Worm (Caenorhabditis elegans) whole organism, midembryonic: Measurements from ENCODE around the gene math-5.
"Not testable (repeated sequence)": the region's sequence is repeated elsewhere in the genome, so short reads cannot be mapped to it uniquely, and the experiment has no call there.

Source experiments
- T22C8.4 ChIP-seq: fragments of 200-800 bp; sonication (Bioruptor generic); IDR thresholded peaks from 2 replicates; pipeline ENCODE4 v1.3.6; 2022; ENCODE audit warnings: missing genetic modification characterization, missing compliant biosample characterization
- cog-1 ChIP-seq: sonication (generic microtip); optimal IDR thresholded peaks from 2 replicates; lab custom pipeline; 2016; ENCODE audit warnings: missing genetic modification characterization, missing compliant biosample characterization
- flt-1 ChIP-seq: fragments of 200-800 bp; sonication (Bioruptor generic); IDR thresholded peaks from 2 replicates; pipeline ENCODE4 v1.3.6; 2022; ENCODE audit warnings: missing genetic modification characterization, missing compliant biosample characterization
- klf-2 ChIP-seq: fragments of 200-800 bp; sonication (Bioruptor generic); conservative IDR thresholded peaks from 2 replicates; pipeline ENCODE4 v1.3.6; 2022; ENCODE audit warnings: missing genetic modification reagents, missing genetic modification characterization, missing compliant biosample characterization
- med-1 ChIP-seq: sonication (generic microtip); optimal IDR thresholded peaks from 2 replicates; lab custom pipeline; 2017; ENCODE audit warnings: missing genetic modification characterization, mild to moderate bottlenecking, missing compliant biosample characterization, antibody characterized with exemption, missing genetic modification reagents; ENCODE audit not compliant: insufficient read depth
- ref-1 ChIP-seq: fragments of 200-800 bp; sonication (Bioruptor generic); conservative IDR thresholded peaks from 2 replicates; pipeline ENCODE4 v1.3.6; 2022; ENCODE audit warnings: missing genetic modification reagents, missing genetic modification characterization, missing compliant biosample characterization
- tab-1 ChIP-seq: fragments of 200-800 bp; sonication (Bioruptor generic); IDR thresholded peaks from 2 replicates; pipeline ENCODE4 v1.3.6; 2022; ENCODE audit warnings: missing genetic modification characterization, missing compliant biosample characterization
- ztf-23 ChIP-seq: fragments of 200-800 bp; sonication (Bioruptor generic); IDR thresholded peaks from 2 replicates; pipeline ENCODE4 v1.3.6; 2022; ENCODE audit warnings: missing genetic modification reagents, missing genetic modification characterization, missing compliant biosample characterization
- ztf-29 ChIP-seq: fragments of 200-800 bp; sonication (Bioruptor generic); IDR thresholded peaks from 2 replicates; pipeline ENCODE4 v1.3.6; 2022; ENCODE audit warnings: missing genetic modification reagents, missing genetic modification characterization, missing compliant biosample characterization

math-5 gene

ce11 chrII:1884635-1885034 lies 2.0 kb upstream of the math-5 start, which contains the start of gene math-6:
TSS of gene math-6 (minus strand) at chrII:1884735.
- no peak for TF ChIP-seq T22C8.4 (GFP tag; lab: Robert Waterston, UW)

DNA sequence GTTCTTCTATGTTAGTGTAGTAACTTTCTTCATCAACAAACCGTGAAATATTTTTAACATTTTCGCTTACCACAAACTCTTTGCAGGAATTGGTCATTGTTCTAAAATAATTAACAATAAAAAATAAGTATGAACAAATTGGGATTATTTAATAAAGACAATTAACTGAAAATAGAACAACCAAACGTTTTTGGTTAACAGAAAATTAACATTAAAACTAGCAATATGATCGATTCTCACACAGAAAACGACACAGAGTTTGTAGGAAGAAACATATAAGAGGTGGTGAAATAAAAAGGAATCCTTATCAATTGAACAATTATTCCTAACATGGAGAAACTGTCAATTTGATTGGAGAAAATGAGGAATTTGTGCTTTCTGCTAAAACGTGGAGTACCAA lies 3.9 kb downstream of the math-5 start, which contains the start of gene math-16:
Gene math-16 (minus strand): TSS at position 101 of the 400 bp plus-strand sequence.
- TF ChIP-seq tab-1: no peak
- TF ChIP-seq med-1 (GFP tag; lab: Kevin White, UChicago): no peak
- no peak for TF ChIP-seq T22C8.4 (GFP tag; lab: Robert Waterston, UW)
- TF ChIP-seq flt-1: no peak
- TF ChIP-seq ztf-23: no peak
- TF ChIP-seq ztf-29 (GFP tag; lab: Robert Waterston, UW): no peak
- no peak for TF ChIP-seq ref-1 (GFP tag; lab: Robert Waterston, UW)
- TF ChIP-seq cog-1: no peak
- TF ChIP-seq klf-2 (GFP tag; lab: Robert Waterston, UW): no peak

DNA sequence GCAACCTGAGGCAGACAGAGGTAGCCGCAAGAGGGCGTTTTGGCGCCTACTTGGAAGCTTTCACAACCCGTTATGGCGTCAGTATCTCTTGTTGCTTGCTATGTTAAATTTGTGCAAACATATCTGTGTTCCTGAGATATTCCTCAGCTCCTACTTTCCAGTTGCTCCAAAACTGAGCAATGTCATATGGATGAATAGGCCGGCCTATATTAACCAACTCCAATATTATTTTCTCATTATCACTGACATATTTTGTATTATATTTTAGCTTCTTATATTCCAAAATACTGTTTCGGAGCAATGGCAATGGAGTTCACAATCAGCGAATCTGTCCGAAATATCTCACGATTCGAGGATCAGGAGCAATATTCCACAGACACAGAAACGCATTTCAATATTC lies 6.9 kb downstream of the math-5 start, which contains the start of gene math-13:
Gene math-13 (plus strand): TSS at position 301 of the 400 bp plus-strand sequence.
- TF ChIP-seq ztf-29 (GFP tag; lab: Robert Waterston, UW) (no peak), ref-1 (GFP tag; lab: Robert Waterston, UW) (no peak), tab-1 (no peak), ztf-23 (no peak), cog-1 (no peak), T22C8.4 (GFP tag; lab: Robert Waterston, UW) (no peak), flt-1 (no peak), klf-2 (GFP tag; lab: Robert Waterston, UW) (no peak), med-1 (GFP tag; lab: Kevin White, UChicago) (no peak)

- TF ChIP-seq ztf-23 (no peak), klf-2 (GFP tag; lab: Robert Waterston, UW) (no peak), tab-1 (no peak), ztf-29 (GFP tag; lab: Robert Waterston, UW) (no peak), cog-1 (no peak), ref-1 (GFP tag; lab: Robert Waterston, UW) (no peak), med-1 (GFP tag; lab: Kevin White, UChicago) (no peak), flt-1 (no peak), T22C8.4 (GFP tag; lab: Robert Waterston, UW) (no peak)
Measured at ce11 chrII:1870875-1871592, 11.6 kb downstream of the math-5 start, which contains the start of gene math-10. TSS of gene math-10 (plus strand) at chrII:1871542.

DNA sequence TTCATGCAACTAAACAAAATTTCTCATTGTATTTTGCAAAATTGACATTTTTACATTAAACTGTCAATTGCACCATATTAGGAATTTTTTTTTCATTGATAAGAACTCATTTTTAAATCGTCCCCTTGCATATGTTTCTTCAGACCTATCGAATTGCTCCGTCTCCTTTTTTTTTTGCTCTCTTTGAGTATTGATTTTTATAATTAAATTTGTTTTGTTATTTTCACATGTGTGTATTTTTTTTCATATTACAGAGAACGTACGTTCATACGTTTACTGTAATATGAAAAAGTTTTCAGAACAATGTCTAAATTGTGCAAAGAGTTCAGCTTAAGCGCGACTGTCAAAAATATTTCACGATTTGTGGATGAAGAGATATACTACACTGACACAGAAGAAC lies 13.5 kb downstream of the math-5 start, which contains the start of gene math-14:
Gene math-14 (plus strand): TSS at position 301 of the 400 bp plus-strand sequence.
- TF ChIP-seq klf-2 (GFP tag; lab: Robert Waterston, UW) (no peak), flt-1 (no peak), med-1 (GFP tag; lab: Kevin White, UChicago) (no peak), ref-1 (GFP tag; lab: Robert Waterston, UW) (no peak), ztf-29 (GFP tag; lab: Robert Waterston, UW) (no peak), ztf-23 (no peak), T22C8.4 (GFP tag; lab: Robert Waterston, UW) (no peak), cog-1 (no peak), tab-1 (no peak)

DNA sequence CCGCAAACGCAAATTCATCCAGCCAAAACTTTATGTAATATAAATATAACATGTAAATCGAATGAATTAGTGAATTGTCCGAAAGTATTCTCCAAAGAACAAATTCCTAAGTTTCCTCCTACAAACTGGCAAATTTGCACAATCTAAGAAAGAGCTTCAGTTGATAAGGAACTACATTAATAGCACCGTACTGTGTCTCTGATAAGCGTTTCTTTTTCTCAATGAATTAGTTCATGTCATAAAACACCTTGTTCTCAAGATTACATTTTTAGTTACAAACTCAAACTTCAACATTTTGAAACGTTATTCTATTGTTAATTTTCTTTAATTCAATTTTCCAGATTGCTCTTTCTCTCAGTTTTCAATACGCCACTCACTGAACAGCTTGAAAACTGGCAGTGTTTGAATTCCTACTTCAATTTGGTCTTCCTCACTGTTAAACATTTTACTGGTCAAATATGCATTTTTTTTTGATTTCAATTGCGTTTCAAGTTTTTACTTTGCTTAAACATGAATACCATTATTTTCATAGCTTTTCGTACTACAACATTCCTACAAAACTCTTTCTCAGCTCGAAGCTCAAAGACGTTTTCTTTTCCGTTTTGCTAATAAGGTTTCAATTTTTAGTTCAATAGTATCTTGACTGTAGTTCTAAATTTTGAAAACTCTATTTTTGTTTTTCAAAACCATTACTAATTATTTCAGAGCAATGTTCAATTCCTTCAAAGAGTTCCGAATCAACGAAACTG lies 16.7 kb downstream of the math-5 start, which contains the start of gene math-15:
Gene math-15 (plus strand): TSS at position 699 of the 749 bp plus-strand sequence.
- no peak for TF ChIP-seq flt-1

DNA sequence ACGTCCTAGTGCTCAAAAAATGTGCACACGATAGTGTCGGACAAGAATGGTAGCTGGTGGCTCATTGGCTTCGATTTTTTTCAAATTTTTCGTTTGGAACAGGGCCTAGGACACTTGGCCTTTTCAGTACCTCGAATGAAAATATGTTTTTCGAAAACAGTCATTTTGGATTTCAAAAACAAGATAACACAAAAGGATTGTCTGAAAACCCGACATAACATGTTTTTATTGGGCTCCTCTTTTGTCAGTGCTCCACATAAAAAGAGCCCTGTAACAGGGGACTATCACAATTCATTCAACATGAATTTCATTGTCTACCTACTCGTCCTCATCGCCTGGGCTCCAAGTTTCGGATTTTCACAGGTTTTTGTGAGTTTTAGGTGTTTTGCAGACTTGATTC lies 18.3 kb downstream of the math-5 start, which contains the start of gene C16C4.17:
Gene C16C4.17 (plus strand): TSS at position 301 of the 400 bp plus-strand sequence.
- no peak for TF ChIP-seq tab-1
- TF ChIP-seq T22C8.4 (GFP tag; lab: Robert Waterston, UW): no peak
- TF ChIP-seq cog-1: no peak
- no peak for TF ChIP-seq ztf-23
- no peak for TF ChIP-seq klf-2 (GFP tag; lab: Robert Waterston, UW)
- TF ChIP-seq ref-1 (GFP tag; lab: Robert Waterston, UW): no peak
- no peak for TF ChIP-seq flt-1
- no peak for TF ChIP-seq ztf-29 (GFP tag; lab: Robert Waterston, UW)
- TF ChIP-seq med-1 (GFP tag; lab: Kevin White, UChicago): no peak

DNA sequence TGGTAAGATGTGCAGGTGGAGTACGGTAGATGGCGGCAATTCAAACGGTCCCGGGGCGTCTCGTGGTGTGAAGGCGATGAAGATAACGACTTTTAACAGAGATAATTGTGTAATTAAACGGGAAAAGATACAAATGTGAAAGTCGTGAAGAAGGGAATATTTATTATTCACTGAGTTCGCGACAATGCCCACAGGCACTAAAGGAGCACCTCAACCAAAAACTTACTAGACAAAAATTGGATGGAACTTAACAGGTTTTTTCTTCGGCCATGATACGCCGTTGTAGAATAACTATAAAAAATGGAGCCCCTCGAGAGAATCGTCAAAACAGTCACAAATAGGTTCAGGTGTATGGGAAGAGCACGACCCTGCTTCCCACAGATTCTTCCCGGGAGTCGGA lies 20.3 kb downstream of the math-5 start, which contains the start of gene fbxb-98:
Gene fbxb-98 (plus strand): TSS at position 301 of the 400 bp plus-strand sequence.
- not testable (repeated sequence) for TF ChIP-seq flt-1; ztf-23; klf-2 (GFP tag; lab: Robert Waterston, UW)

ce11 chrII:1861285-1861793 lies 21.3 kb downstream of the math-5 start, which contains the start of gene C16C4.18:
TSS of gene C16C4.18 (minus strand) at chrII:1861335.
- TF ChIP-seq med-1 (GFP tag; lab: Kevin White, UChicago); tab-1; ztf-23: not testable (repeated sequence)

ce11 chrII:1854094-1854493 lies 28.5 kb downstream of the math-5 start, which contains the start of gene fbxb-95:
TSS of gene fbxb-95 (plus strand) at chrII:1854394.
- not testable (repeated sequence) for TF ChIP-seq med-1 (GFP tag; lab: Kevin White, UChicago); klf-2 (GFP tag; lab: Robert Waterston, UW); T22C8.4 (GFP tag; lab: Robert Waterston, UW)
